Worm (Caenorhabditis elegans) whole organism, L4 larva: Measurements from ENCODE around the gene K10D2.8.

ENCODE experiments used
- F37D6.2 ChIP-seq: sonication (generic microtip); optimal IDR thresholded peaks from 2 replicates; lab custom pipeline; 2016; ENCODE audit warnings: mild to moderate bottlenecking, missing genetic modification characterization, missing compliant biosample characterization
- ceh-62 ChIP-seq: sonication (generic microtip); optimal IDR thresholded peaks from 2 replicates; lab custom pipeline; 2017; ENCODE audit warnings: missing biosample characterization, missing genetic modification characterization
- dpl-1 ChIP-seq: fragments of 150-350 bp; optimal IDR thresholded peaks from 2 replicates; lab custom pipeline; 2014; ENCODE audit warnings: missing biosample characterization, missing genetic modification reagents, missing genetic modification characterization
- nhr-10 ChIP-seq: fragments of 150-350 bp; optimal IDR thresholded peaks from 2 replicates; lab custom pipeline; 2014; ENCODE audit warnings: missing biosample characterization, missing genetic modification characterization
- vab-7 ChIP-seq: fragments of 200-800 bp; sonication (Bioruptor generic); IDR thresholded peaks from 2 replicates; pipeline ENCODE4 v1.3.6; 2022; ENCODE audit warnings: missing genetic modification reagents, missing genetic modification characterization, missing compliant biosample characterization

- TF ChIP-seq vab-7 (GFP tag; lab: Robert Waterston, UW) = no peak
- TF ChIP-seq dpl-1 (GFP tag; lab: Kevin White, UChicago) = no peak
- TF ChIP-seq F37D6.2 = no peak
- no peak for TF ChIP-seq nhr-10 (tag; lab: Kevin White, UChicago)
- TF ChIP-seq ceh-62 (tag; lab: Kevin White, UChicago) = no peak
These were observed 18.4 kb downstream of the K10D2.8 start, which contains the start of gene morc-1 for ce11 chrIII:5206861-5207414.
